Worm (Caenorhabditis elegans) whole organism, L2 larva: Measurements from ENCODE around the gene Y17G7B.21.

Source experiments
- alr-1 ChIP-seq: fragments of 150-350 bp; optimal IDR thresholded peaks from 2 replicates; lab custom pipeline; 2014; ENCODE audit warnings: missing biosample characterization, missing genetic modification characterization
- ama-1 ChIP-seq: fragments of 150-350 bp; optimal IDR thresholded peaks from 2 replicates; lab custom pipeline; 2018; ENCODE audit warnings: inconsistent platforms
- egl-27 ChIP-seq: sonication (generic microtip); optimal IDR thresholded peaks from 3 replicates; lab custom pipeline; 2017; ENCODE audit warnings: missing biosample characterization, missing genetic modification reagents, missing genetic modification characterization
- lsy-2 ChIP-seq, 2 experiments: fragments of 150-350 bp in 1 of 2; sonication (generic microtip) in 1 of 2; optimal IDR thresholded peaks; 2 replicates each; lab custom pipeline; 2014 to 2017; ENCODE audit warnings: missing biosample characterization in 2 of 2, missing genetic modification characterization in 2 of 2
- sem-4 ChIP-seq: fragments of 150-350 bp; optimal IDR thresholded peaks from 2 replicates; lab custom pipeline; 2014; ENCODE audit warnings: missing biosample characterization, missing genetic modification reagents, missing genetic modification characterization
- skn-1 ChIP-seq: sonication (generic microtip); optimal IDR thresholded peaks from 2 replicates; lab custom pipeline; 2017; ENCODE audit warnings: missing biosample characterization, missing genetic modification characterization

ce11 chrII:12006575-12007098 is 29.2 kb upstream of the Y17G7B.21 start, which contains the start of gene mcm-2:
- TF ChIP-seq lsy-2 (tag; optimal IDR thresholded peaks at IDR 0.05; lab: Kevin White, UChicago) (peak; percentile 41 to 80), skn-1 (tag; lab: Kevin White, UChicago) (no peak), alr-1 (tag; lab: Kevin White, UChicago) (no peak), sem-4 (tag; lab: Kevin White, UChicago) (no peak), egl-27 (no peak), ama-1 (no peak)
